Worm (Caenorhabditis elegans) whole organism, L3 larva: ENCODE data around the gene C09E8.1.
"Not testable (repeated sequence)": the region's sequence is repeated elsewhere in the genome, so short reads cannot be mapped to it uniquely, and the experiment has no call there.

Experiments used
- R02D3.7 ChIP-seq: fragments of 150-350 bp; optimal IDR thresholded peaks from 2 replicates; lab custom pipeline; 2014; ENCODE audit warnings: missing biosample characterization, missing genetic modification characterization
- aly-2 ChIP-seq: fragments of 150-350 bp; optimal IDR thresholded peaks from 2 replicates; lab custom pipeline; 2014; ENCODE audit warnings: missing biosample characterization, missing genetic modification characterization
- ama-1 ChIP-seq: fragments of 150-350 bp; optimal IDR thresholded peaks from 2 replicates; lab custom pipeline; 2018
- ceh-82 ChIP-seq: fragments of 150-350 bp; optimal IDR thresholded peaks from 2 replicates; lab custom pipeline; 2014; ENCODE audit warnings: missing biosample characterization, missing genetic modification characterization
- ceh-9 ChIP-seq: sonication (generic microtip); optimal IDR thresholded peaks from 2 replicates; lab custom pipeline; 2018; ENCODE audit warnings: missing biosample characterization, missing genetic modification characterization
- egl-27 ChIP-seq: sonication (generic microtip); optimal IDR thresholded peaks from 4 replicates; lab custom pipeline; 2017; ENCODE audit warnings: missing biosample characterization, missing genetic modification reagents, missing genetic modification characterization
- elt-1 ChIP-seq: fragments of 150-350 bp; optimal IDR thresholded peaks from 2 replicates; lab custom pipeline; 2014; ENCODE audit warnings: missing biosample characterization, missing genetic modification characterization
- elt-2 ChIP-seq: sonication (generic microtip); optimal IDR thresholded peaks from 2 replicates; lab custom pipeline; 2016; ENCODE audit warnings: missing genetic modification reagents, mild to moderate bottlenecking, missing genetic modification characterization, missing compliant biosample characterization
- elt-3 ChIP-seq, 3 experiments: fragments of 150-350 bp in 1 of 3; sonication (generic microtip) in 2 of 3; optimal IDR thresholded peaks; 2 replicates in 2 of 3; 4 replicates in 1 of 3; lab custom pipeline; 2014 to 2017; ENCODE audit warnings: missing biosample characterization in 3 of 3, missing genetic modification characterization in 3 of 3
- eor-1 ChIP-seq, 2 experiments: fragments of 150-350 bp; optimal IDR thresholded peaks; 2 replicates each; lab custom pipeline; 2014 to 2018; ENCODE audit warnings: missing biosample characterization in 2 of 2, missing genetic modification characterization in 2 of 2
- fkh-10 ChIP-seq: sonication (generic microtip); optimal IDR thresholded peaks from 2 replicates; lab custom pipeline; 2017; ENCODE audit warnings: missing biosample characterization, missing genetic modification reagents, missing genetic modification characterization
- fkh-2 ChIP-seq: fragments of 150-350 bp; optimal IDR thresholded peaks from 2 replicates; lab custom pipeline; 2014; ENCODE audit warnings: missing biosample characterization, missing genetic modification reagents, missing genetic modification characterization
- fos-1 ChIP-seq: fragments of 150-350 bp; optimal IDR thresholded peaks from 2 replicates; lab custom pipeline; 2014; ENCODE audit warnings: missing biosample characterization, missing genetic modification characterization
- hmg-11 ChIP-seq: sonication (generic microtip); optimal IDR thresholded peaks from 2 replicates; lab custom pipeline; 2016; ENCODE audit warnings: missing genetic modification characterization, missing compliant biosample characterization
- jun-1 ChIP-seq: fragments of 150-350 bp; optimal IDR thresholded peaks from 2 replicates; lab custom pipeline; 2014; ENCODE audit warnings: missing biosample characterization, missing genetic modification reagents, missing genetic modification characterization
- lin-15B ChIP-seq: fragments of 150-350 bp; optimal IDR thresholded peaks from 2 replicates; lab custom pipeline; 2014; ENCODE audit warnings: missing biosample characterization, missing genetic modification characterization
- lin-39 ChIP-seq: fragments of 150-350 bp; optimal IDR thresholded peaks from 2 replicates; lab custom pipeline; 2018; ENCODE audit warnings: missing biosample characterization, missing genetic modification reagents, missing genetic modification characterization
- lsy-12 ChIP-seq: sonication (generic microtip); optimal IDR thresholded peaks from 2 replicates; lab custom pipeline; 2016; ENCODE audit warnings: mild to moderate bottlenecking, missing genetic modification characterization, missing compliant biosample characterization
- mdl-1 ChIP-seq: fragments of 150-350 bp; optimal IDR thresholded peaks from 2 replicates; lab custom pipeline; 2014; ENCODE audit warnings: missing biosample characterization, missing genetic modification characterization
- nhr-11 ChIP-seq: fragments of 150-350 bp; optimal IDR thresholded peaks from 2 replicates; lab custom pipeline; 2014; ENCODE audit warnings: missing biosample characterization, missing genetic modification characterization
- nhr-12 ChIP-seq: fragments of 150-350 bp; optimal IDR thresholded peaks from 2 replicates; lab custom pipeline; 2014; ENCODE audit warnings: missing biosample characterization, missing genetic modification characterization
- nhr-23 ChIP-seq: fragments of 150-350 bp; optimal IDR thresholded peaks from 2 replicates; lab custom pipeline; 2014; ENCODE audit warnings: missing biosample characterization, missing genetic modification reagents, missing genetic modification characterization
- nhr-237 ChIP-seq: fragments of 150-350 bp; optimal IDR thresholded peaks from 2 replicates; lab custom pipeline; 2014; ENCODE audit warnings: missing biosample characterization, missing genetic modification characterization
- nhr-25 ChIP-seq: sonication (generic microtip); optimal IDR thresholded peaks from 2 replicates; lab custom pipeline; 2017; ENCODE audit warnings: missing biosample characterization, missing genetic modification characterization
- nhr-28 ChIP-seq: fragments of 150-350 bp; optimal IDR thresholded peaks from 2 replicates; lab custom pipeline; 2014; ENCODE audit warnings: missing biosample characterization, missing genetic modification characterization
- nhr-43 ChIP-seq: sonication (generic microtip); optimal IDR thresholded peaks from 2 replicates; lab custom pipeline; 2016; ENCODE audit warnings: mild to moderate bottlenecking, missing genetic modification characterization, missing compliant biosample characterization; ENCODE audit not compliant: poor library complexity, severe bottlenecking
- nhr-67 ChIP-seq: fragments of 150-350 bp; optimal IDR thresholded peaks from 2 replicates; lab custom pipeline; 2014; ENCODE audit warnings: missing biosample characterization, missing genetic modification characterization
- nhr-77 ChIP-seq: fragments of 150-350 bp; optimal IDR thresholded peaks from 2 replicates; lab custom pipeline; 2014; ENCODE audit warnings: missing biosample characterization, missing genetic modification characterization
- pha-4 ChIP-seq: fragments of 150-350 bp; optimal IDR thresholded peaks from 2 replicates; lab custom pipeline; 2014; ENCODE audit warnings: missing biosample characterization, missing genetic modification reagents, missing genetic modification characterization
- pqm-1 ChIP-seq: fragments of 150-350 bp; optimal IDR thresholded peaks from 2 replicates; lab custom pipeline; 2017; ENCODE audit warnings: missing biosample characterization, missing genetic modification characterization, inconsistent platforms
- sea-2 ChIP-seq: fragments of 150-350 bp; sonication (generic microtip); optimal IDR thresholded peaks from 4 replicates; lab custom pipeline; 2014; ENCODE audit warnings: missing biosample characterization, missing genetic modification reagents, missing genetic modification characterization
- tbx-2 ChIP-seq: sonication (generic microtip); optimal IDR thresholded peaks from 2 replicates; lab custom pipeline; 2016; ENCODE audit warnings: mild to moderate bottlenecking, missing genetic modification characterization, missing compliant biosample characterization
- unc-62 ChIP-seq: fragments of 150-350 bp; sonication (generic microtip); optimal IDR thresholded peaks from 4 replicates; lab custom pipeline; 2014; ENCODE audit warnings: missing biosample characterization, missing genetic modification reagents, missing genetic modification characterization
- zag-1 ChIP-seq: fragments of 150-350 bp; optimal IDR thresholded peaks from 2 replicates; lab custom pipeline; 2014; ENCODE audit warnings: missing biosample characterization, missing genetic modification characterization
- ztf-11 ChIP-seq: fragments of 150-350 bp; optimal IDR thresholded peaks from 2 replicates; lab custom pipeline; 2014; ENCODE audit warnings: missing biosample characterization, missing genetic modification characterization
- ztf-4 ChIP-seq: fragments of 150-350 bp; optimal IDR thresholded peaks from 2 replicates; lab custom pipeline; 2014; ENCODE audit warnings: missing biosample characterization, missing genetic modification characterization

Gene C09E8.1

ce11 chrII:521720-522119 is 34.6 kb upstream of the C09E8.1 start:
- TF ChIP-seq elt-2 (tag; lab: Kevin White, UChicago): peak; percentile 83
- TF ChIP-seq hmg-11 (tag; lab: Kevin White, UChicago): no peak
- peak; percentile 7 for TF ChIP-seq pha-4 (tag; lab: Kevin White, UChicago)
- no peak for TF ChIP-seq nhr-237 (tag; lab: Kevin White, UChicago)
- peak; percentile 82 for TF ChIP-seq pqm-1 (tag; lab: Kevin White, UChicago)

- TF ChIP-seq nhr-67 (tag; lab: Kevin White, UChicago) (no peak), sea-2 (no peak), tbx-2 (tag; lab: Kevin White, UChicago) (no peak), nhr-28 (tag; lab: Kevin White, UChicago) (no peak)
Measured at ce11 chrII:522302-522701, 34.0 kb upstream of the C09E8.1 start, which contains the start of gene slc-36.2. Gene slc-36.2 (plus strand): TSS chrII:522602.

ce11 chrII:526375-526774 is 29.9 kb upstream of the C09E8.1 start, which contains the start of gene lgc-34:
Gene lgc-34 (plus strand): TSS chrII:526574.
- no peak for TF ChIP-seq fos-1 (tag; lab: Kevin White, UChicago)
- no peak for TF ChIP-seq R02D3.7
- TF ChIP-seq aly-2 (tag; lab: Kevin White, UChicago): no peak
- no peak for TF ChIP-seq mdl-1 (tag; lab: Kevin White, UChicago)
- no peak for TF ChIP-seq zag-1
- TF ChIP-seq lsy-12 (tag; lab: Kevin White, UChicago): no peak
- no peak for TF ChIP-seq nhr-12
- no peak for TF ChIP-seq elt-3 (tag; optimal IDR thresholded peaks at IDR 0.05; lab: Kevin White, UChicago)
- no peak for TF ChIP-seq nhr-11 (tag; lab: Kevin White, UChicago)
- TF ChIP-seq unc-62 (GFP tag; lab: Kevin White, UChicago): no peak
- TF ChIP-seq ztf-4 (tag; lab: Kevin White, UChicago): no peak
- TF ChIP-seq sea-2: no peak
- no peak for TF ChIP-seq nhr-23 (tag; lab: Kevin White, UChicago)
- TF ChIP-seq nhr-43 (tag; lab: Kevin White, UChicago): no peak
- no peak for TF ChIP-seq ceh-82 (tag; lab: Kevin White, UChicago)
- TF ChIP-seq elt-2 (tag; lab: Kevin White, UChicago): no peak
- no peak for TF ChIP-seq lin-39 (tag; lab: Kevin White, UChicago)
- TF ChIP-seq lin-15B (tag; lab: Kevin White, UChicago): no peak
- no peak for TF ChIP-seq pha-4 (tag; lab: Kevin White, UChicago)
- no peak for TF ChIP-seq ztf-11

- not testable (repeated sequence) for TF ChIP-seq zag-1; nhr-25; lin-39 (tag; lab: Kevin White, UChicago)
Measured at ce11 chrII:535226-535625, 21.1 kb upstream of the C09E8.1 start, which contains the start of gene T27A1.3. Gene T27A1.3 (plus strand): TSS chrII:535526.

ce11 chrII:536775-537174 is 19.5 kb upstream of the C09E8.1 start, which contains the start of gene T27A1.2:
Gene T27A1.2 (minus strand): TSS chrII:536875.
- TF ChIP-seq fkh-2 (tag; lab: Kevin White, UChicago) (no peak), nhr-25 (no peak), ama-1 (lab: Kevin White, UChicago) (no peak), nhr-11 (tag; lab: Kevin White, UChicago) (no peak), nhr-77 (tag; lab: Kevin White, UChicago) (no peak), fkh-10 (GFP tag; lab: Kevin White, UChicago) (no peak), elt-1 (tag; lab: Kevin White, UChicago) (no peak), nhr-43 (tag; lab: Kevin White, UChicago) (no peak), sea-2 (no peak), egl-27 (tag; lab: Kevin White, UChicago) (no peak), nhr-12 (no peak), ceh-9 (no peak), nhr-237 (tag; lab: Kevin White, UChicago) (no peak), eor-1 (tag; optimal IDR thresholded peaks at IDR 0.05; lab: Kevin White, UChicago) (no peak), elt-2 (tag; lab: Kevin White, UChicago) (no peak), jun-1 (tag; lab: Kevin White, UChicago) (no peak)
